Worm (Caenorhabditis elegans): ENCODE results near the gene ZK381.2.

ce11 chrIV:6959483-6959882 lies 5.8 kb upstream of the ZK381.2 start:
- TF ChIP-seq lin-13 (GFP tag; optimal IDR thresholded peaks at IDR 0.05) (no peak), ztf-4 (tag; optimal IDR thresholded peaks at IDR 0.05) (no peak), ets-5 (GFP tag; IDR thresholded peaks at IDR 0.05) (no peak), blmp-1 (tag; optimal IDR thresholded peaks at IDR 0.05) (no peak), lin-39 (tag; optimal IDR thresholded peaks at IDR 0.05) (no peak)

Data from whole organism, L1 larva.